Worm (Caenorhabditis elegans): Measurements from ENCODE around the gene F54D1.1.
"Not testable (repeated sequence)": the region's sequence is repeated elsewhere in the genome, so short reads cannot be mapped to it uniquely, and the experiment has no call there.

Gene F54D1.1

ce11 chrIV:11261535-11261934 is at the start of gene F54D1.1:
Gene F54D1.1 (plus strand): TSS chrIV:11261835.
- TF ChIP-seq unc-62 (GFP tag; optimal IDR thresholded peaks at IDR 0.05): no peak

- TF ChIP-seq unc-62 (GFP tag; optimal IDR thresholded peaks at IDR 0.05): no peak
These were observed 48.7 kb upstream of the F54D1.1 start for ce11 chrIV:11212978-11213377.

ce11 chrIV:11218037-11218436 is 43.6 kb upstream of the F54D1.1 start, which contains the start of gene zip-6:
Gene zip-6 (minus strand): TSS chrIV:11218137.
- TF ChIP-seq unc-62 (GFP tag; optimal IDR thresholded peaks at IDR 0.05): no peak

- no peak for TF ChIP-seq unc-62 (GFP tag; optimal IDR thresholded peaks at IDR 0.05)
These were observed 37.8 kb upstream of the F54D1.1 start, which contains the start of gene C29F4.3 for ce11 chrIV:11223878-11224277. Gene C29F4.3 (minus strand): TSS chrIV:11223978.

ce11 chrIV:11225206-11225605 is 36.4 kb upstream of the F54D1.1 start, which contains the start of gene col-125:
Gene col-125 (plus strand): TSS chrIV:11225506.
- TF ChIP-seq unc-62 (GFP tag; optimal IDR thresholded peaks at IDR 0.05): no peak

ce11 chrIV:11226545-11226944 is 35.1 kb upstream of the F54D1.1 start:
- no peak for TF ChIP-seq unc-62 (GFP tag; optimal IDR thresholded peaks at IDR 0.05)

- TF ChIP-seq unc-62 (GFP tag; optimal IDR thresholded peaks at IDR 0.05): no peak
These were observed 32.6 kb upstream of the F54D1.1 start for ce11 chrIV:11229013-11229412.

ce11 chrIV:11230069-11230468 is 31.6 kb upstream of the F54D1.1 start, which contains the start of gene best-7:
Gene best-7 (minus strand): TSS chrIV:11230307.
- TF ChIP-seq unc-62 (GFP tag; optimal IDR thresholded peaks at IDR 0.05): no peak

ce11 chrIV:11231376-11231775 is 30.3 kb upstream of the F54D1.1 start:
- TF ChIP-seq unc-62 (GFP tag; optimal IDR thresholded peaks at IDR 0.05): no peak

ce11 chrIV:11235755-11236154 is 25.9 kb upstream of the F54D1.1 start:
- TF ChIP-seq unc-62 (GFP tag; optimal IDR thresholded peaks at IDR 0.05): no peak

- no peak for TF ChIP-seq unc-62 (GFP tag; optimal IDR thresholded peaks at IDR 0.05)
These were observed 20.3 kb upstream of the F54D1.1 start, which contains the start of gene C05C12.6 for ce11 chrIV:11241368-11241767. Gene C05C12.6 (minus strand): TSS chrIV:11241468.

- TF ChIP-seq unc-62 (GFP tag; optimal IDR thresholded peaks at IDR 0.05): no peak
These were observed 14.2 kb upstream of the F54D1.1 start for ce11 chrIV:11247434-11247833.

ce11 chrIV:11248031-11248631 is 13.5 kb upstream of the F54D1.1 start, which contains the start of gene C05C12.4:
Gene C05C12.4 (minus strand): TSS chrIV:11248081.
- TF ChIP-seq unc-62 (GFP tag; optimal IDR thresholded peaks at IDR 0.05): no peak

- not testable (repeated sequence) for TF ChIP-seq unc-62 (GFP tag; optimal IDR thresholded peaks at IDR 0.05)
These were observed 7.9 kb upstream of the F54D1.1 start, which contains the start of gene C05C12.1 for ce11 chrIV:11253689-11254088. Gene C05C12.1 (plus strand): TSS chrIV:11253989.

- no peak for TF ChIP-seq unc-62 (GFP tag; optimal IDR thresholded peaks at IDR 0.05)
These were observed 4.2 kb upstream of the F54D1.1 start for ce11 chrIV:11257476-11257875.

ce11 chrIV:11259485-11259972 is 2.1 kb upstream of the F54D1.1 start, which contains the start of gene gtl-1:
Gene gtl-1 (minus strand): TSS chrIV:11259535.
- TF ChIP-seq unc-62 (GFP tag; optimal IDR thresholded peaks at IDR 0.05): no peak

- no peak for TF ChIP-seq unc-62 (GFP tag; optimal IDR thresholded peaks at IDR 0.05)
These were observed 949 bp upstream of the F54D1.1 start, which contains the start of gene C05C12.5 for ce11 chrIV:11260544-11261227. Gene C05C12.5 (minus strand): TSS chrIV:11261185.
